Fruit fly (Drosophila melanogaster): ENCODE measurements around the gene CG43145.
A peak's percentile ranks its signal among the peaks of the same experiment; 100 is the strongest.

Gene CG43145

DNA sequence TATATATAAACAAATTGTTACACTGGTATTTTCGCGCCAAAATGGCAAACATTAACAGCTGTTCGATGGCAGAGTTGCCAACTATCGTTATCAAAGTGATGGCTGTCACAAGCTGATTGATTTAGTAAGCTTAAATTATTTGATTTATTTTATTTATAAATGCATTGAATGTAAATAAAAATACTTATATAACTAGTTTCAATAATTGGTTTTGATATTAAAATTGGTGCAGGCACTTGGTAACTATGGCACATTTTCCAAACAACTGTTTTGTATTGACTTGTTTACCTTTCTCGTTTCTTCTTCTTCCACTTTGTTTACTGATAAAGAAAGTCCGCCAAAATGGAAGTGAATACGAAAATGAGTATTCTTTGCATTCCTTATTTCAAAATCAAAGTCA is 10.0 kb downstream of the CG43145 start, which contains the start of gene cutlet (continued):
- TF ChIP-seq CG2202 (tag; optimal IDR thresholded peaks at IDR 0.05) (no peak), CG31365 (tag; optimal IDR thresholded peaks at IDR 0.05) (no peak), Dp (GFP tag; optimal IDR thresholded peaks at IDR 0.05) (peak; percentile 85), disco-r (GFP tag; optimal IDR thresholded peaks at IDR 0.05) (no peak), pzg (GFP tag; optimal IDR thresholded peaks at IDR 0.05) (peak; percentile 63), CG12659 (GFP tag; optimal IDR thresholded peaks at IDR 0.05) (peak; percentile 34), CoRest (tag; optimal IDR thresholded peaks at IDR 0.05) (peak; percentile 31), vvl (GFP tag; IDR thresholded peaks at IDR 0.05) (0 out of 2 replicates have a peak, but pooled peaks have one; percentile 23), BEAF-32 (GFP tag; optimal IDR thresholded peaks at IDR 0.05) (peak; percentile 48), ham (GFP tag; IDR thresholded peaks at IDR 0.05) (no peak), ab (GFP tag; optimal IDR thresholded peaks at IDR 0.05) (no peak), CG17361 (GFP tag; IDR thresholded peaks at IDR 0.05) (0 out of 3 replicates have a peak, but pooled peaks have one; percentile 8), Lhr (GFP tag; optimal IDR thresholded peaks at IDR 0.05) (peak; percentile 5), Oli (tag; optimal IDR thresholded peaks at IDR 0.05) (no peak), gfzf (GFP tag; optimal IDR thresholded peaks at IDR 0.05) (peak; percentile 25), CG2875 (GFP tag; optimal IDR thresholded peaks at IDR 0.05) (no peak), CG14441 (GFP tag; IDR thresholded peaks at IDR 0.05) (no peak), phol (tag; optimal IDR thresholded peaks at IDR 0.05) (peak; percentile 99)

DNA sequence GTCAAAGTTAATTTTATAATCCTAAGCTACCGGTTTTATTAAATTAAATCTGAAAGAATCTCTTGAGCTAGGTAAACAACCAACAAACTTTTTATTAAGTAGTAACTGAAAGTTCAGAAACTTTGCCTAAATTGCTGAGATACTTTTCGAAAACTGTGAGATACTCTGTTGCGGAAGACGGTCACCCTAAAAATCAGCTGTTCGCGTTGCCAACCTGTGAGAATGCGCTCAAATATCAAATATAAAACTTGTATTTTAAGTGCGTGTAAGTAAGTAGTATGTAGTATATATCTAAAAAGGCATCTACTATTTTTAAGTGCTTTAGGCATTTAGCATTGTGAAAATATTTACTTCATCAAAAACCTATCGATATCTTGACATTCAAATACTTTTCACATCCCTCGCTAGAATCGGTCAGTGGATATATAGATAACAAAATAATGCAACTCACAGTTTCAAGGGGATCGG is 11.4 kb downstream of the CG43145 start, which contains the start of the genes CG31955 and CG2818:
TSS of gene CG31955 (minus strand) at position 157 of the 468 bp plus-strand sequence.
TSS of gene CG2818 (plus strand) at position 412 of the 468 bp plus-strand sequence.
- TF ChIP-seq CG8089 (GFP tag; optimal IDR thresholded peaks at IDR 0.05) (no peak), Doc3 (GFP tag; IDR thresholded peaks at IDR 0.05; ENCODE audit: partially characterized antibody) (peak; percentile 68), eyg (GFP tag; optimal IDR thresholded peaks at IDR 0.05) (no peak), Mes4 (GFP tag; optimal IDR thresholded peaks at IDR 0.05) (no peak), grau (tag; optimal IDR thresholded peaks at IDR 0.05) (peak; percentile 18), CG3847 (GFP tag; IDR thresholded peaks at IDR 0.05) (peak; percentile 51), usp (GFP tag; optimal IDR thresholded peaks at IDR 0.05) (no peak), pzg (GFP tag; optimal IDR thresholded peaks at IDR 0.05) (peak; percentile 71), CG14710 (tag; optimal IDR thresholded peaks at IDR 0.05) (peak; percentile 38), Opbp (GFP tag; IDR thresholded peaks at IDR 0.05; ENCODE audit: partially characterized antibody) (peak; percentile 64; the same call in 1 of the 3 replicates), lab (GFP tag; optimal IDR thresholded peaks at IDR 0.05) (peak; percentile 23), CG8765 (GFP tag; IDR thresholded peaks at IDR 0.05) (no peak), Adf1 (GFP tag; IDR thresholded peaks at IDR 0.05) (0 out of 2 replicates have a peak, but pooled peaks have one; percentile 5), lilli (GFP tag; optimal IDR thresholded peaks at IDR 0.05) (peak; percentile 75), CG12155 (GFP tag; optimal IDR thresholded peaks at IDR 0.05) (peak; percentile 9), CG12391 (tag; optimal IDR thresholded peaks at IDR 0.05) (peak; percentile 18), CG31365 (tag; optimal IDR thresholded peaks at IDR 0.05) (no peak), Dll (GFP tag; IDR thresholded peaks at IDR 0.05; ENCODE audit: partially characterized antibody) (peak; percentile 82), row (GFP tag; IDR thresholded peaks at IDR 0.05) (peak; percentile 63), Sox102F (GFP tag; optimal IDR thresholded peaks at IDR 0.05) (no peak), sens (GFP tag) (peak; percentile 63), zen2 (GFP tag; IDR thresholded peaks at IDR 0.05; ENCODE audit: partially characterized antibody) (peak; percentile 38; the same call in 1 of the 3 replicates), Hsf (GFP tag; optimal IDR thresholded peaks at IDR 0.05) (peak; percentile 42), gfzf (GFP tag; optimal IDR thresholded peaks at IDR 0.05) (peak; percentile 52), chn (GFP tag; optimal IDR thresholded peaks at IDR 0.05) (peak; percentile 16), GATAe (GFP tag; conservative IDR thresholded peaks at IDR 0.05) (0 out of 2 replicates have a peak, but pooled peaks have one; percentile 25), HLH4C (GFP tag; IDR thresholded peaks at IDR 0.05; ENCODE audit: partially characterized antibody) (peak; percentile 50; the same call in 1 of the 3 replicates), inv (GFP tag; IDR thresholded peaks at IDR 0.05; ENCODE audit: partially characterized antibody) (peak; percentile 62), CG2116 (GFP tag; optimal IDR thresholded peaks at IDR 0.05) (peak; percentile 93), CG7556 (GFP tag; optimal IDR thresholded peaks at IDR 0.05) (no peak), fd102C (GFP tag; optimal IDR thresholded peaks at IDR 0.05) (no peak), sd (tag; optimal IDR thresholded peaks at IDR 0.05) (peak; percentile 51), Dp (GFP tag; optimal IDR thresholded peaks at IDR 0.05) (peak; percentile 59), Med (GFP tag) (peak; percentile 70)
